Fruit fly (Drosophila melanogaster) whole organism, embryonic: ENCODE data around the gene Bx42.

ENCODE experiments used
- Ada2b ChIP-seq: fragments of 200-800 bp; sonication (Bioruptor generic); IDR thresholded peaks from 2 replicates; pipeline ENCODE4 v1.3.6; 2022; ENCODE audit warnings: missing biosample characterization, missing genetic modification characterization
- Adf1 ChIP-seq: fragments of 200-800 bp; sonication (Bioruptor generic); IDR thresholded peaks from 2 replicates; pipeline ENCODE4 v1.3.6; 2022; ENCODE audit warnings: missing biosample characterization, missing genetic modification characterization
- Antp ChIP-seq: fragments of 200-800 bp; sonication (Bioruptor generic); optimal IDR thresholded peaks from 3 replicates; lab custom pipeline; 2016; ENCODE audit warnings: missing biosample characterization, missing genetic modification characterization
- CG10959 ChIP-seq: fragments of 200-800 bp; sonication (Bioruptor generic); IDR thresholded peaks from 2 replicates; pipeline ENCODE4 v1.3.6; 2022; ENCODE audit warnings: missing biosample characterization, missing genetic modification characterization
- CG10979 ChIP-seq: fragments of 200-800 bp; sonication (Bioruptor generic); optimal IDR thresholded peaks from 2 replicates; lab custom pipeline; 2018; ENCODE audit warnings: missing biosample characterization, mild to moderate bottlenecking, missing genetic modification characterization, moderate library complexity
- CG11456 ChIP-seq: fragments of 200-800 bp; sonication (Bioruptor generic); IDR thresholded peaks from 3 replicates; pipeline ENCODE4 v1.3.6; 2022; ENCODE audit warnings: missing biosample characterization, missing genetic modification characterization
- CG11695 ChIP-seq: fragments of 200-800 bp; sonication (Bioruptor generic); IDR thresholded peaks from 3 replicates; pipeline ENCODE4 v1.3.6; 2022; ENCODE audit warnings: missing biosample characterization, missing genetic modification characterization
- CG12391 ChIP-seq: fragments of 200-800 bp; sonication (Bioruptor generic); optimal IDR thresholded peaks from 3 replicates; lab custom pipeline; 2018; ENCODE audit warnings: missing biosample characterization, mild to moderate bottlenecking, missing genetic modification characterization, moderate library complexity
- CG13894 ChIP-seq: fragments of 200-800 bp; sonication (Bioruptor generic); optimal IDR thresholded peaks from 3 replicates; lab custom pipeline; 2018; ENCODE audit warnings: missing biosample characterization, mild to moderate bottlenecking, missing genetic modification characterization, moderate library complexity
- CG14441 ChIP-seq: fragments of 200-800 bp; sonication (Bioruptor generic); IDR thresholded peaks from 2 replicates; pipeline ENCODE4 v1.3.6; 2022; ENCODE audit warnings: missing biosample characterization, missing genetic modification characterization
- CG15269 ChIP-seq: fragments of 200-800 bp; sonication (Bioruptor generic); optimal IDR thresholded peaks from 2 replicates; lab custom pipeline; 2018; ENCODE audit warnings: missing biosample characterization, mild to moderate bottlenecking, missing genetic modification characterization, moderate library complexity
- CG17328 ChIP-seq: fragments of 200-800 bp; sonication (Bioruptor generic); IDR thresholded peaks from 2 replicates; pipeline ENCODE4 v1.3.6; 2022; ENCODE audit warnings: missing biosample characterization, missing genetic modification characterization
- CG18262 ChIP-seq: fragments of 200-800 bp; optimal IDR thresholded peaks from 3 replicates; lab custom pipeline; 2019; ENCODE audit warnings: missing biosample characterization, mild to moderate bottlenecking, missing genetic modification characterization, moderate library complexity
- CG2889 ChIP-seq: fragments of 200-800 bp; sonication (Bioruptor generic); IDR thresholded peaks from 3 replicates; pipeline ENCODE4 v1.3.6; 2022; ENCODE audit warnings: missing biosample characterization, missing genetic modification characterization
- CG3995 ChIP-seq: fragments of 200-800 bp; sonication (Bioruptor generic); optimal IDR thresholded peaks from 3 replicates; lab custom pipeline; 2016; ENCODE audit warnings: missing biosample characterization, missing genetic modification characterization
- CG5953 ChIP-seq: fragments of 200-800 bp; sonication (Bioruptor generic); IDR thresholded peaks from 2 replicates; pipeline ENCODE4 v1.3.6; 2022; ENCODE audit warnings: missing biosample characterization, missing genetic modification characterization
- CG6813 ChIP-seq: fragments of 200-800 bp; sonication (Bioruptor generic); optimal IDR thresholded peaks from 2 replicates; lab custom pipeline; 2017; ENCODE audit warnings: missing biosample characterization, missing genetic modification characterization, mild to moderate bottlenecking, moderate library complexity, missing genetic modification reagents
- CG9215 ChIP-seq: fragments of 200-800 bp; sonication (Bioruptor generic); IDR thresholded peaks from 2 replicates; pipeline ENCODE4 v1.3.6; 2022; ENCODE audit warnings: missing biosample characterization, missing genetic modification characterization
- CG9817 ChIP-seq: fragments of 200-800 bp; sonication (Bioruptor generic); optimal IDR thresholded peaks from 2 replicates; lab custom pipeline; 2018; ENCODE audit warnings: missing biosample characterization, mild to moderate bottlenecking, missing genetic modification characterization, moderate library complexity
- Dref ChIP-seq: fragments of 200-800 bp; sonication (Bioruptor generic); IDR thresholded peaks from 2 replicates; pipeline ENCODE4 v1.3.6; 2022; ENCODE audit warnings: missing biosample characterization, missing genetic modification characterization
- Drgx ChIP-seq: fragments of 200-800 bp; sonication (Bioruptor generic); IDR thresholded peaks from 2 replicates; pipeline ENCODE4 v1.3.6; 2022; ENCODE audit warnings: missing biosample characterization, missing genetic modification characterization
- Ets65A ChIP-seq: fragments of 200-800 bp; sonication (Bioruptor generic); peaks from one replicate; lab custom pipeline; 2016; ENCODE audit warnings: missing biosample characterization, missing genetic modification characterization
- Fer3 ChIP-seq: fragments of 200-800 bp; sonication (Bioruptor generic); optimal IDR thresholded peaks from 2 replicates; lab custom pipeline; 2018; ENCODE audit warnings: missing biosample characterization, mild to moderate bottlenecking, missing genetic modification characterization, moderate library complexity
- HHEX ChIP-seq: fragments of 200-800 bp; sonication (Bioruptor generic); optimal IDR thresholded peaks from 3 replicates; lab custom pipeline; 2017; ENCODE audit warnings: missing biosample characterization, mild to moderate bottlenecking, missing genetic modification characterization, missing genetic modification reagents
- Hmr ChIP-seq: fragments of 200-800 bp; sonication (Bioruptor generic); optimal IDR thresholded peaks from 3 replicates; lab custom pipeline; 2017; ENCODE audit warnings: mild to moderate bottlenecking, missing biosample characterization, missing genetic modification reagents, missing genetic modification characterization
- Hr51 ChIP-seq, 2 experiments: fragments of 200-800 bp; sonication (Bioruptor generic); optimal IDR thresholded peaks; 2 replicates in 1 of 2; 3 replicates in 1 of 2; lab custom pipeline; 2016 to 2018; ENCODE audit warnings: missing biosample characterization in 2 of 2, missing genetic modification characterization in 2 of 2, mild to moderate bottlenecking in 1 of 2, moderate library complexity in 1 of 2
- Meics ChIP-seq: fragments of 200-800 bp; sonication (Bioruptor generic); optimal IDR thresholded peaks from 2 replicates; lab custom pipeline; 2017; ENCODE audit warnings: missing biosample characterization, mild to moderate bottlenecking, missing genetic modification characterization
- PHDP ChIP-seq: fragments of 200-800 bp; sonication (Bioruptor generic); optimal IDR thresholded peaks from 3 replicates; lab custom pipeline; 2018; ENCODE audit warnings: missing biosample characterization, mild to moderate bottlenecking, missing genetic modification characterization, moderate library complexity
- Stat92E ChIP-seq, 3 experiments: fragments of >200 bp in 2 of 3; fragments of 200-800 bp in 1 of 3; sonication (Bioruptor generic) in 1 of 3; optimal IDR thresholded peaks; 2 replicates each; lab custom pipeline; 2017 to 2019; ENCODE audit warnings: missing biosample characterization in 3 of 3, missing genetic modification characterization in 3 of 3, mild to moderate bottlenecking in 1 of 3, moderate library complexity in 1 of 3
- Trl ChIP-seq, 3 experiments: fragments of >200 bp in 2 of 3; fragments of 200-800 bp in 1 of 3; sonication (Bioruptor generic) in 1 of 3; optimal IDR thresholded peaks; 2 replicates in 1 of 3; 3 replicates in 2 of 3; lab custom pipeline; 2016 to 2017; ENCODE audit warnings: missing biosample characterization in 1 of 3, missing genetic modification characterization in 1 of 3
- Xrp1 ChIP-seq: fragments of 200-800 bp; sonication (Bioruptor generic); IDR thresholded peaks from 2 replicates; pipeline ENCODE4 v1.3.6; 2022; ENCODE audit warnings: missing biosample characterization, missing genetic modification characterization
- ac ChIP-seq: fragments of 200-800 bp; sonication (Bioruptor generic); optimal IDR thresholded peaks from 3 replicates; lab custom pipeline; 2017; ENCODE audit warnings: missing biosample characterization, mild to moderate bottlenecking, missing genetic modification characterization
- ash1 ChIP-seq: fragments of 200-800 bp; sonication (Bioruptor generic); optimal IDR thresholded peaks from 2 replicates; lab custom pipeline; 2018; ENCODE audit warnings: missing biosample characterization, mild to moderate bottlenecking, missing genetic modification characterization
- bcd ChIP-seq: fragments of 200-800 bp; sonication (Bioruptor generic); optimal IDR thresholded peaks from 2 replicates; lab custom pipeline; 2017; ENCODE audit warnings: missing biosample characterization, mild to moderate bottlenecking, missing genetic modification characterization
- bsh ChIP-seq, 2 experiments: fragments of 200-800 bp; sonication (Bioruptor generic); optimal IDR thresholded peaks; 2 replicates each; lab custom pipeline; 2017 to 2018; ENCODE audit warnings: mild to moderate bottlenecking in 2 of 2, missing biosample characterization in 2 of 2, missing genetic modification characterization in 2 of 2, moderate library complexity in 1 of 2
- dati ChIP-seq: fragments of 200-800 bp; sonication (Bioruptor generic); IDR thresholded peaks from 2 replicates; pipeline ENCODE4 v1.3.6; 2022; ENCODE audit warnings: missing biosample characterization, missing genetic modification characterization
- disco-r ChIP-seq: fragments of 200-800 bp; sonication (Bioruptor generic); optimal IDR thresholded peaks from 2 replicates; lab custom pipeline; 2016; ENCODE audit warnings: missing biosample characterization, missing genetic modification characterization
- hkb ChIP-seq, 2 experiments: fragments of 200-800 bp in 1 of 2; fragments of >200 bp in 1 of 2; sonication (Bioruptor generic) in 1 of 2; IDR thresholded peaks in 1 of 2; optimal IDR thresholded peaks in 1 of 2; 2 replicates each; pipeline versions ENCODE4 v1.3.6 to Lab custom; 2017 to 2022; ENCODE audit warnings: missing biosample characterization in 1 of 2, missing genetic modification characterization in 1 of 2
- lbe ChIP-seq: fragments of 200-800 bp; sonication (Bioruptor generic); optimal IDR thresholded peaks from 2 replicates; lab custom pipeline; 2016; ENCODE audit warnings: missing biosample characterization, mild to moderate bottlenecking, missing genetic modification characterization
- onecut ChIP-seq: fragments of 200-800 bp; sonication (Bioruptor generic); IDR thresholded peaks from 2 replicates; pipeline ENCODE4 v1.3.6; 2022; ENCODE audit warnings: missing biosample characterization, missing genetic modification characterization
- pho ChIP-seq: fragments of 200-800 bp; sonication (Bioruptor generic); optimal IDR thresholded peaks from 2 replicates; lab custom pipeline; 2016; ENCODE audit warnings: missing biosample characterization, missing genetic modification characterization
- sqz ChIP-seq: fragments of 200-800 bp; sonication (Bioruptor generic); optimal IDR thresholded peaks from 3 replicates; lab custom pipeline; 2018; ENCODE audit warnings: missing biosample characterization, mild to moderate bottlenecking, missing genetic modification characterization
- tll ChIP-seq, 2 experiments: fragments of 200-800 bp in 1 of 2; fragments of >200 bp in 1 of 2; sonication (Bioruptor generic) in 1 of 2; optimal IDR thresholded peaks; 2 replicates each; lab custom pipeline; 2017 to 2019; ENCODE audit warnings: missing biosample characterization in 2 of 2, missing genetic modification characterization in 2 of 2, mild to moderate bottlenecking in 1 of 2, moderate library complexity in 1 of 2
- unpg ChIP-seq: fragments of 200-800 bp; sonication (Bioruptor generic); optimal IDR thresholded peaks from 3 replicates; lab custom pipeline; 2018; ENCODE audit warnings: missing biosample characterization, mild to moderate bottlenecking, missing genetic modification characterization, moderate library complexity
- zen ChIP-seq: fragments of 200-800 bp; sonication (Bioruptor generic); optimal IDR thresholded peaks from 3 replicates; lab custom pipeline; 2018; ENCODE audit warnings: missing biosample characterization, mild to moderate bottlenecking, missing genetic modification characterization, moderate library complexity
- zfh1 ChIP-seq: fragments of 200-800 bp; sonication (Bioruptor generic); IDR thresholded peaks from 3 replicates; pipeline ENCODE4 v1.3.6; 2022; ENCODE audit warnings: missing biosample characterization, missing genetic modification characterization

Bx42 gene

DNA sequence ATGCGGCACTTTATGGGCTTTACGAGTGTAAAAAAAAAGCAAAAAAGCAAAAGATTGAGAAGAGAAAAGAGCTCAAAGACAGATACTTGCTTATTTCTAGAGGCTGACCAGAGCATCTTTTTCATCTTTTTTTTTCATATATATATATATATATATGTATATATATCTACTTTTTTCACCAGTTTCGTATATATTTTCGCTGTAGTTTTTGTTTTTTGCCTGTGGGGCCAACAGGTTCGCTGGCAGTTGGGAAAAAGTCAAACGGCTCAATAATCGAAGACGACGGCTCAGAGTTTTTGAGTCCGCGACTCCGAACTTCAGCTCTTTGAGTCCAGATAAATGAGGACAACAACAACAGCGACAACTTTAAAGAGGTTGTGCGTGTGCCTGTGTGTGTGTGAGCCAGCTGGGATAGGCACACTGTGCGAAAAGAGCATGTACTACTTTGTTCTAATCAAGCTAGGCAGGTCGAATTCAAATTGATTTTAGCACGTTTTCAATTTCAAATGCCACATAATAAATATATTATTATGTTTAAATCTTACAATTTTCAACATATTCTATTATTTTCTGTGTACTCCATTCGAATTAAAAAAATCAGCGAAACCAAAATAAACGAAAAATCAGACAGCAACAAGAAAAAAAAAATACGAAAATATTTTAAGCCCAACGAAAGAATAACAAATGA, 39.5 kb downstream of the Bx42 start (continued):
- TF ChIP-seq CG14441 (GFP tag; lab: Robert Waterston, UW) (peak; percentile 47; the same call in 1 of the 2 replicates), Ada2b (GFP tag; lab: Robert Waterston, UW) (peak; percentile 59), ash1 (no peak), sqz (GFP tag; lab: Kevin White, UChicago) (no peak), unpg (GFP tag; lab: Kevin White, UChicago) (peak; percentile 42), bcd (GFP tag; lab: Kevin White, UChicago) (peak; percentile 3), CG3995 (GFP tag; lab: Kevin White, UChicago) (no peak), Stat92E (GFP tag; optimal IDR thresholded peaks at IDR 0.05; lab: Kevin White, UChicago) (no peak), PHDP (tag; lab: Kevin White, UChicago) (peak; percentile 11), CG13894 (tag; lab: Kevin White, UChicago) (no peak), Xrp1 (peak; percentile 46; the same call in 1 of the 2 replicates), Hmr (peak; percentile 28), HHEX (peak; percentile 18), tll (GFP tag; optimal IDR thresholded peaks at IDR 0.05; lab: Kevin White, UChicago) (no peak), CG2889 (GFP tag; lab: Robert Waterston, UW) (0 out of 3 replicates have a peak, but pooled peaks have one; percentile 46), CG6813 (GFP tag; lab: Kevin White, UChicago) (no peak), onecut (GFP tag; lab: Robert Waterston, UW) (no peak), CG12391 (tag; lab: Kevin White, UChicago) (peak; percentile 11), disco-r (GFP tag; lab: Kevin White, UChicago) (no peak), Meics (peak; percentile 10), Fer3 (tag; lab: Kevin White, UChicago) (peak; percentile 29), ac (GFP tag; lab: Kevin White, UChicago) (no peak), CG9817 (peak; percentile 12), CG11456 (GFP tag; lab: Robert Waterston, UW) (peak; percentile 45; the same call in 1 of the 3 replicates), CG11695 (GFP tag; lab: Robert Waterston, UW) (peak; percentile 38; the same call in 1 of the 3 replicates), Antp (no peak), Trl (optimal IDR thresholded peaks at IDR 0.05; lab: Kevin White, UChicago) (no peak), Trl (GFP tag; optimal IDR thresholded peaks at IDR 0.05; lab: Kevin White, UChicago) (no peak), Dref (GFP tag; lab: Robert Waterston, UW) (no peak), hkb (optimal IDR thresholded peaks at IDR 0.05; lab: Kevin White, UChicago) (no peak), hkb (GFP tag; IDR thresholded peaks at IDR 0.05; lab: Robert Waterston, UW) (peak; percentile 57), CG10979 (tag; lab: Kevin White, UChicago) (peak; percentile 34), zfh1 (GFP tag; lab: Robert Waterston, UW) (0 out of 3 replicates have a peak, but pooled peaks have one; percentile 21), Ets65A (GFP tag; lab: Kevin White, UChicago) (peak; percentile 38), dati (GFP tag; lab: Robert Waterston, UW) (no peak), zen (tag; lab: Kevin White, UChicago) (no peak), Hr51 (GFP tag; optimal IDR thresholded peaks at IDR 0.05; lab: Kevin White, UChicago) (peak in 1 of 2 experiments; percentile 43), Drgx (GFP tag; lab: Robert Waterston, UW) (peak; percentile 71), CG9215 (GFP tag; lab: Robert Waterston, UW) (peak; percentile 26; the same call in 1 of the 2 replicates), CG15269 (tag; lab: Kevin White, UChicago) (peak; percentile 46), CG10959 (GFP tag; lab: Robert Waterston, UW) (no peak), bsh (GFP tag; optimal IDR thresholded peaks at IDR 0.05; lab: Kevin White, UChicago) (peak; percentile 44 to 47), CG18262 (tag; lab: Kevin White, UChicago) (peak; percentile 10), lbe (GFP tag; lab: Kevin White, UChicago) (peak; percentile 64), CG5953 (GFP tag; lab: Robert Waterston, UW) (0 out of 2 replicates have a peak, but pooled peaks have one; percentile 8), CG17328 (GFP tag; lab: Robert Waterston, UW) (peak; percentile 36; the same call in 1 of the 2 replicates), Adf1 (GFP tag; lab: Robert Waterston, UW) (no peak), pho (no peak)
